Worm (Caenorhabditis elegans): ENCODE results near the gene R08B4.3.

DNA sequence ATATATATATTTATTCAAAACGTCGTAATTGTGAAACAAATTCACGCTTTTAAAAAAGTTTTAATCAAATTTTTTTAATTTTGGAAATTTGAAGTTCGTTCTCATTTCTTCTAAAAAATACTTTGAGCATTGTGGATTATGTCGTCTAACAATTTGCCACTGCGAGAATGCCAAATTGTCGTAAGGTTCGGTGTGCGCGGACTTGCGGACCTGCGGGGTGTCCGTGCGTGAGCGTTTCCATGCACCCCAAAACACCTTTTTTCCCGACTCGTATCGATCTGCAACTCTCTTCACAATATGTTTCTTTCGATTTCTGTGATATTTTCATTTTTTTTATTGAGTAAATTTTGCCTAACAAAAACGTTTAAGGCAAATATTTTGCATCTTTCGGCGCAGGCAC, 48.1 kb downstream of the R08B4.3 start:
- no peak for TF ChIP-seq daf-12 (tag; optimal IDR thresholded peaks at IDR 0.05)
- no peak for TF ChIP-seq ceh-82 (tag; optimal IDR thresholded peaks at IDR 0.05)
- no peak for TF ChIP-seq nhr-48 (tag; optimal IDR thresholded peaks at IDR 0.05)
- TF ChIP-seq nhr-111 (GFP tag; optimal IDR thresholded peaks at IDR 0.05) = no peak
- TF ChIP-seq aha-1 (tag) = no peak
- TF ChIP-seq skn-1 (tag; optimal IDR thresholded peaks at IDR 0.05) = no peak
- TF ChIP-seq F26F4.8 (GFP tag; conservative IDR thresholded peaks at IDR 0.05) = no peak

Measured in whole organism, L4 larva.